Fruit fly (Drosophila melanogaster): ENCODE results near the gene SNF4Agamma.

SNF4Agamma gene

DNA sequence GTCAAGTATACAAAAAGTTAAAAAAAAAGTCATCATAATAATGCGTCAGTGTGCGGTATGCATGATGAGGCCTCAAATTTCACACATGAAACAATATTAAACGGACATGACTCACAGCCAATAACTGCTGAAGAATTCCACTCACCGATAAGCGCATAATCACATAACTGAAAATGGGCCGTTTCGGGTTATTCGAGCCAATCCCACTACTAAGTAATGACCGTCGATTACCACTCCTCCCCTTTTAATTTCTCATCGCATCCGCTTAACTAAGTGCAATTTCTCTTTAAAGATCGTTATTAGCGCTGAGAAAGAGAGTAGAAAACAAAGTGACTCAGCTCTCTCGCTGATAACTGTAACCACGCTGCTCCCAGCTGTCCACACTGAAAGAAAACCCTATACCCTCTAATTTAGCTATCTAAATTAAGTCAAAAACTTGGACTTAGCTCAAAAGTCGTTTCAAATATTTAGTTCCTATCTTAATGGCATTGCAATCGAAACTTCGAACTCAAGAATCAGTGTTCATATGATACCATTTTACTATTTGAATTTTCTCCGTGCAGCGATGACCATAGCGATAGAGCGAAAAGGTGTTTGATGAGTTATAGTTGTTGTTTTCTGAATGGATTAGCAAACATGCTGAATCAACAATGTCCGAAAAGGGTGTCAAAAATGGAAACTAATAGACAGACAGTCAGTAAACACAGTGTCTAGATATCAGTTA, 27.6 kb upstream of the SNF4Agamma start (continued):
- TF ChIP-seq pita (GFP tag; optimal IDR thresholded peaks at IDR 0.05) (no peak), B-H1 (GFP tag; IDR thresholded peaks at IDR 0.05) (peak; percentile 86), Aef1 (GFP tag; IDR thresholded peaks at IDR 0.05) (peak; percentile 79), CG31224 (GFP tag; IDR thresholded peaks at IDR 0.05) (peak; percentile 75), eve (GFP tag; optimal IDR thresholded peaks at IDR 0.05) (no peak), CG33213 (GFP tag; optimal IDR thresholded peaks at IDR 0.05) (peak; percentile 83), Adf1 (GFP tag; IDR thresholded peaks at IDR 0.05) (no peak; the same call in 1 of the 2 replicates), CG10565 (GFP tag; optimal IDR thresholded peaks at IDR 0.05) (peak; percentile 15), CG30431 (GFP tag; optimal IDR thresholded peaks at IDR 0.05) (peak; percentile 78), NFAT (GFP tag; IDR thresholded peaks at IDR 0.05) (peak; percentile 76), zfh1 (GFP tag; IDR thresholded peaks at IDR 0.05) (peak; percentile 86), tna (GFP tag; IDR thresholded peaks at IDR 0.05; ENCODE audit: partially characterized antibody) (0 out of 2 replicates have a peak, but pooled peaks have one; percentile 7), crol (GFP tag; IDR thresholded peaks at IDR 0.05) (no peak), CG6854 (GFP tag; optimal IDR thresholded peaks at IDR 0.05) (peak; percentile 79), CG4730 (GFP tag; IDR thresholded peaks at IDR 0.05) (peak; percentile 85), psq (GFP tag; optimal IDR thresholded peaks at IDR 0.05) (peak; percentile 61), fd64A (GFP tag; optimal IDR thresholded peaks at IDR 0.05) (peak; percentile 88), vnd (GFP tag; IDR thresholded peaks at IDR 0.05; ENCODE audit: partially characterized antibody) (no peak), BEAF-32 (GFP tag; optimal IDR thresholded peaks at IDR 0.05) (no peak), sens-2 (GFP tag; IDR thresholded peaks at IDR 0.05) (peak; percentile 73), CG4360 (GFP tag; IDR thresholded peaks at IDR 0.05) (peak; percentile 51), Ptx1 (GFP tag; IDR thresholded peaks at IDR 0.05) (peak; percentile 86), CG31388 (GFP tag; optimal IDR thresholded peaks at IDR 0.05) (peak; percentile 22), slbo (GFP tag; IDR thresholded peaks at IDR 0.05) (peak; percentile 92), org-1 (GFP tag; optimal IDR thresholded peaks at IDR 0.05) (peak; percentile 89), bcd (GFP tag; optimal IDR thresholded peaks at IDR 0.05) (peak; percentile 78), Sox100B (GFP tag; optimal IDR thresholded peaks at IDR 0.05) (peak; percentile 88), otp (GFP tag; IDR thresholded peaks at IDR 0.05) (peak; percentile 87), CG13123 (GFP tag; optimal IDR thresholded peaks at IDR 0.05) (peak; percentile 80), B-H2 (GFP tag; optimal IDR thresholded peaks at IDR 0.05) (peak; percentile 63), Dip2 (GFP tag; IDR thresholded peaks at IDR 0.05) (no peak), HmgZ (tag; optimal IDR thresholded peaks at IDR 0.05) (peak; percentile 91), eyg (GFP tag; optimal IDR thresholded peaks at IDR 0.05) (peak; percentile 86), Lpt (GFP tag; optimal IDR thresholded peaks at IDR 0.05) (no peak), E2f1 (GFP tag; IDR thresholded peaks at IDR 0.05) (peak; percentile 76), h (optimal IDR thresholded peaks at IDR 0.05) (no peak), CG13424 (tag; optimal IDR thresholded peaks at IDR 0.05) (peak; percentile 87), CG13296 (GFP tag; optimal IDR thresholded peaks at IDR 0.05) (peak; percentile 79), lmd (GFP tag; IDR thresholded peaks at IDR 0.05) (peak; percentile 85), bigmax (GFP tag; optimal IDR thresholded peaks at IDR 0.05) (peak; percentile 27), CG1024 (GFP tag; IDR thresholded peaks at IDR 0.05) (peak; percentile 74), Usf (GFP tag; optimal IDR thresholded peaks at IDR 0.05) (peak; percentile 44), fru (optimal IDR thresholded peaks at IDR 0.05) (no peak), bowl (GFP tag; IDR thresholded peaks at IDR 0.05) (peak; percentile 70), BtbVII (GFP tag; optimal IDR thresholded peaks at IDR 0.05) (peak; percentile 86)
